Worm (Caenorhabditis elegans): ENCODE measurements around the gene srh-139.

srh-139 gene

ce11 chrV:16455065-16455464, 28.7 kb upstream of the srh-139 start, which contains the start of gene str-14:
Gene str-14, minus strand, starts transcription at chrV:16455165.
- TF ChIP-seq irx-1 (tag; optimal IDR thresholded peaks at IDR 0.05) = no peak
- no peak for TF ChIP-seq nhr-47 (tag; optimal IDR thresholded peaks at IDR 0.05)
- TF ChIP-seq nhr-19 (GFP tag; conservative IDR thresholded peaks at IDR 0.05) = no peak
- no peak for TF ChIP-seq nhr-77 (tag; optimal IDR thresholded peaks at IDR 0.05)
- TF ChIP-seq grh-1 (GFP tag; IDR thresholded peaks at IDR 0.05) = no peak

DNA sequence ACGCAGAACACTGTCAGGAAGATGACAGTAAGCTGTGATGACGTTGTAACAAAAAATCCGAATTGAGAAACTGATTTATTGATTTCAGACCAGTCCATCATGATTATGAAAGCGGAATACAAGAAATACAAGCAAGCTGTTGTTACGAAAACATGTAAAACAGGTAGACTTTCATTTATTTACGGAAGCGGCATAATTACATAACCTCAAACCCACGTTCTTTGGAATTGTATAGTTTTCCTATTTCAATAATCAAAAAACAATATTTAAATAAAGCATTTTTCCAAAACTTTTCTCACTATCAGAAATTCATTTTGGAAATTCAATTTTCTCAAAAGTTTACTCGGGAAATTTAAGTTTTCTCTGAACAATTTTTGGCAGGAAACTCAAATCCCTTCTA, 25.1 kb upstream of the srh-139 start, which contains the start of gene str-15:
TSS of gene str-15 (minus strand) at position 101 of the 400 bp plus-strand sequence.
- TF ChIP-seq blmp-1 (tag; optimal IDR thresholded peaks at IDR 0.05) (no peak), egl-13 (tag; optimal IDR thresholded peaks at IDR 0.05) (no peak), mep-1 (tag; optimal IDR thresholded peaks at IDR 0.05) (no peak), ces-1 (GFP tag; optimal IDR thresholded peaks at IDR 0.05) (no peak), zip-4 (GFP tag; optimal IDR thresholded peaks at IDR 0.05) (no peak), Y116A8C.19 (tag; optimal IDR thresholded peaks at IDR 0.05; ENCODE audit: borderline replicate concordance) (no peak), mdl-1 (tag; optimal IDR thresholded peaks at IDR 0.05) (no peak), lin-39 (tag; optimal IDR thresholded peaks at IDR 0.05) (no peak), skn-1 (tag; optimal IDR thresholded peaks at IDR 0.05) (no peak), snpc-4 (tag; optimal IDR thresholded peaks at IDR 0.05) (no peak), vab-15 (tag; optimal IDR thresholded peaks at IDR 0.05) (no peak), tbx-2 (tag; optimal IDR thresholded peaks at IDR 0.05) (no peak), pqm-1 (tag; optimal IDR thresholded peaks at IDR 0.05) (no peak), unc-30 (tag; optimal IDR thresholded peaks at IDR 0.05) (no peak), jun-1 (tag; optimal IDR thresholded peaks at IDR 0.05) (no peak)

- TF ChIP-seq xbp-1 (tag; optimal IDR thresholded peaks at IDR 0.05) (no peak), C04F5.9 (tag; optimal IDR thresholded peaks at IDR 0.05) (no peak), ets-5 (GFP tag; IDR thresholded peaks at IDR 0.05) (no peak), tlp-1 (tag; optimal IDR thresholded peaks at IDR 0.05) (no peak), C16A3.4 (tag; optimal IDR thresholded peaks at IDR 0.05) (no peak), fkh-4 (tag; optimal IDR thresholded peaks at IDR 0.05; ENCODE audit: borderline replicate concordance) (no peak), jun-1 (tag; optimal IDR thresholded peaks at IDR 0.05) (no peak), aha-1 (tag; optimal IDR thresholded peaks at IDR 0.05) (no peak), nhr-11 (tag; optimal IDR thresholded peaks at IDR 0.05) (no peak)
These were observed 24.4 kb upstream of the srh-139 start for ce11 chrV:16459377-16459776.

DNA sequence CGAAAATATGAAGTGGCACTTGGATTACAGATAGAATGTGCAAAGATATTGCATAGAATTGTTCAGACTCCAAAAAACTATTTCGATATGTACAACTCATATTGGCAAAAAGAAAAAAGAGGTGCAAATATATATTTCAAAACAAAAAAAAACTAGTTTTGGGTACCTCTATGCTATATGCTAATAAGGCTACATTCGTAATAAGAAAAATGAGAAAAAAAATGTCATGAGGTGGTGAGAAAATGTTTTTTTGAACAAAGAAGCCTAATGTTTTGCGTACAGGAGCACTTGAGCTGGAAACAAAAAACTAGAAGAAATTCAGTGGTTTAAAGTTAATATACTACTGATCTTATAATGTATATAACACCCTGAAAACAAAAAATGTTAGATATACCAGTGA, 22.9 kb upstream of the srh-139 start, which contains the start of gene srh-142:
TSS of gene srh-142 (minus strand) at position 101 of the 400 bp plus-strand sequence.
- TF ChIP-seq snpc-4 (tag; optimal IDR thresholded peaks at IDR 0.05) (no peak), Y116A8C.19 (tag; optimal IDR thresholded peaks at IDR 0.05; ENCODE audit: borderline replicate concordance) (no peak), unc-62 (GFP tag; optimal IDR thresholded peaks at IDR 0.05) (no peak), zag-1 (tag; optimal IDR thresholded peaks at IDR 0.05) (no peak), snu-23 (GFP tag; optimal IDR thresholded peaks at IDR 0.05) (no peak), lin-39 (tag; optimal IDR thresholded peaks at IDR 0.05) (no peak), fkh-4 (tag; optimal IDR thresholded peaks at IDR 0.05; ENCODE audit: borderline replicate concordance) (no peak), mab-9 (GFP tag; IDR thresholded peaks at IDR 0.05) (no peak), nhr-84 (tag; optimal IDR thresholded peaks at IDR 0.05) (no peak)

ce11 chrV:16467840-16468239, 15.9 kb upstream of the srh-139 start, which contains the start of gene sru-44:
Gene sru-44, minus strand, starts transcription at chrV:16467940.
- TF ChIP-seq zag-1 (tag; optimal IDR thresholded peaks at IDR 0.05) (no peak), nhr-76 (tag; optimal IDR thresholded peaks at IDR 0.05) (no peak), unc-86 (tag; optimal IDR thresholded peaks at IDR 0.05) (no peak), ztf-4 (tag; optimal IDR thresholded peaks at IDR 0.05) (no peak), elt-3 (tag; optimal IDR thresholded peaks at IDR 0.05) (no peak), mab-9 (GFP tag; IDR thresholded peaks at IDR 0.05) (no peak), hlh-4 (tag; optimal IDR thresholded peaks at IDR 0.05) (no peak), snpc-4 (tag; optimal IDR thresholded peaks at IDR 0.05) (no peak), fkh-4 (tag; optimal IDR thresholded peaks at IDR 0.05; ENCODE audit: borderline replicate concordance) (no peak), C16A3.4 (tag; optimal IDR thresholded peaks at IDR 0.05) (no peak), grh-1 (GFP tag; IDR thresholded peaks at IDR 0.05) (no peak), ets-5 (GFP tag; IDR thresholded peaks at IDR 0.05) (no peak), F16B12.6 (tag; optimal IDR thresholded peaks at IDR 0.05) (no peak), lin-15B (tag; optimal IDR thresholded peaks at IDR 0.05) (no peak), nhr-12 (tag; optimal IDR thresholded peaks at IDR 0.05) (no peak), ceh-8 (GFP tag; optimal IDR thresholded peaks at IDR 0.05) (no peak), ces-1 (GFP tag; optimal IDR thresholded peaks at IDR 0.05) (no peak), lin-14 (GFP tag; optimal IDR thresholded peaks at IDR 0.05) (no peak), irx-1 (tag; optimal IDR thresholded peaks at IDR 0.05) (no peak), fkh-8 (tag; optimal IDR thresholded peaks at IDR 0.05) (no peak)

Data from whole organism, L1 larva.